Worm (Caenorhabditis elegans) whole organism, L2 larva: Measurements from ENCODE around the gene M05D6.9.
A peak's percentile ranks its signal among the peaks of the same experiment; 100 is the strongest.

ENCODE experiments used
- egl-27 ChIP-seq: sonication (generic microtip); optimal IDR thresholded peaks from 3 replicates; lab custom pipeline; 2017; ENCODE audit warnings: missing biosample characterization, missing genetic modification reagents, missing genetic modification characterization
- fos-1 ChIP-seq: fragments of 150-350 bp; optimal IDR thresholded peaks from 2 replicates; lab custom pipeline; 2014; ENCODE audit warnings: missing biosample characterization, missing genetic modification characterization
- nhr-11 ChIP-seq: fragments of 150-350 bp; optimal IDR thresholded peaks from 2 replicates; lab custom pipeline; 2014; ENCODE audit warnings: missing biosample characterization, missing genetic modification characterization
- nhr-12 ChIP-seq: fragments of 150-350 bp; optimal IDR thresholded peaks from 2 replicates; lab custom pipeline; 2014; ENCODE audit warnings: missing biosample characterization, missing genetic modification characterization
- nhr-129 ChIP-seq: fragments of 150-350 bp; optimal IDR thresholded peaks from 2 replicates; lab custom pipeline; 2014; ENCODE audit warnings: missing biosample characterization, missing genetic modification characterization
- peb-1 ChIP-seq: fragments of 150-350 bp; optimal IDR thresholded peaks from 2 replicates; lab custom pipeline; 2014; ENCODE audit warnings: missing biosample characterization, missing genetic modification characterization
- sma-9 ChIP-seq, 2 experiments: fragments of 150-350 bp in 1 of 2; sonication (generic microtip) in 1 of 2; optimal IDR thresholded peaks; 2 replicates each; lab custom pipeline; 2014 to 2016; ENCODE audit warnings: missing genetic modification characterization in 2 of 2, mild to moderate bottlenecking in 1 of 2, missing biosample characterization in 1 of 2, missing compliant biosample characterization in 1 of 2, missing genetic modification reagents in 1 of 2, moderate library complexity in 1 of 2
- unc-62 ChIP-seq: fragments of 150-350 bp; optimal IDR thresholded peaks from 2 replicates; lab custom pipeline; 2014; ENCODE audit warnings: missing biosample characterization, missing genetic modification reagents, missing genetic modification characterization
- ztf-4 ChIP-seq: fragments of 150-350 bp; optimal IDR thresholded peaks from 2 replicates; lab custom pipeline; 2014; ENCODE audit warnings: missing biosample characterization, missing genetic modification characterization

DNA sequence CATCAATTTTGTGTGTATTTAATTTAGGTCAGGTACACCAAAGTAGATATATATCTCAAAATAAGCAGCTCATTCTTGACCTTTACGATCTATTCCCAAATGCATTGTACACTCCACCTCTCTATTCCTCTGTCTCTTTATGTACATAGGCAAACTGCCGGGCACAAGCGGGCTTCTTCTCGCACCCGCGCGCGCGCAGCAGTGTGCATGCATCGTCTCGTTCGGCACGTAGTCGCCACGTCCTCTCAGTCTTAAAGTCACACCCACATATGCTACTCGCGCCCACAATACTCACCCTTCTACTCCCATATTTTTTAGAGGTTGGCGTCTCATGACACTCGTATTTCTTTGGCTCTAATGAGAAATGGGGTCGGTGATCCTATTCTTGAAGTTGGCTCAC, 42.7 kb upstream of the M05D6.9 start:
- TF ChIP-seq sma-9 (GFP tag; optimal IDR thresholded peaks at IDR 0.05; lab: Kevin White, UChicago) (no peak), sma-9 (tag; optimal IDR thresholded peaks at IDR 0.05; lab: Kevin White, UChicago) (no peak), fos-1 (no peak), nhr-11 (tag; lab: Kevin White, UChicago) (no peak), nhr-129 (tag; lab: Kevin White, UChicago) (peak; percentile 18), nhr-12 (tag; lab: Kevin White, UChicago) (no peak), egl-27 (tag; lab: Kevin White, UChicago) (no peak), unc-62 (no peak), peb-1 (no peak), ztf-4 (tag; lab: Kevin White, UChicago) (no peak)
